Worm (Caenorhabditis elegans): Measurements from ENCODE around the gene pqm-1.

pqm-1 gene

DNA sequence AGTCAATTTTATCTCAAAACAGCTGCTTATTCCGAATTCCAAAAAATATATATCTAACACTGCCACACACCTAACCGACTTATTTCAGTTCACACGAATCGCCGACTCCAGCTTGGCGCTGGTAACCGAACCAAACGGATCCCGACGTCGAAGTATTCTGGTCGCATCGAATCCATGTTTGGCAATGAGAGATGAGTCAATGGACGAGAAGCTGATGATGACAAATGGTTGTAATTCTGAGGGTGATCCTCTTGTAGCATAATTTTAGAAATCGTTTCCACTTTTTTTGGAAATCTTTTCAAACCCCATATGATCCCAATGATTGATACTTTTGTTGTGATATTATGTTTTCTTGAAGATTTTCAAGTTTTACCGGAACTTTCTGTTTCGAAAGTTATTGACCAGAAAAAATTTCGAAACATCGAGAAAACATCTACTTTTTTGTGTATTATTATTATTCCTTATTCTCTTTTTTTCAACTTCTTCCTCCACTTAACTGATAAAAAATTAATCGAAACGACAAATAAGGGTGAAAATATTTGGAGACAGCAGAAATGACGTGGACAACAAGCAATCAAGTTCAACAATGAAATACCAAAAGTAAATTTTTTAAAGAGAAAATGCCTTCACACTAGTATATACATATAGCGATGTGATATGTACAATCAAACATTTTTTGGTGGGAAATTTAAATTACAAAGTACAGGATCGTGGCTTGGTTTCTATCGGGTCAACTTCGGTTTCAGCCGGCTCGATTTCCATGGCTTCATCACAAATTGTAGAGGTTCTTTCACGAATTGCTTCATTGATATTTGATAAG lies 2.3 kb downstream of the pqm-1 start:
- TF ChIP-seq aly-1 (tag; optimal IDR thresholded peaks at IDR 0.05) (no peak), sea-1 (GFP tag; conservative IDR thresholded peaks at IDR 0.05) (no peak), flt-1 (GFP tag; IDR thresholded peaks at IDR 0.05) (no peak), tbx-11 (GFP tag; IDR thresholded peaks at IDR 0.05) (no peak), hmg-4 (GFP tag; optimal IDR thresholded peaks at IDR 0.05) (no peak), ceh-13 (GFP tag; optimal IDR thresholded peaks at IDR 0.05) (no peak), ets-7 (tag; optimal IDR thresholded peaks at IDR 0.05) (no peak), pes-1 (GFP tag; IDR thresholded peaks at IDR 0.05) (no peak), ceh-36 (tag; optimal IDR thresholded peaks at IDR 0.05) (no peak), B0310.2 (tag; optimal IDR thresholded peaks at IDR 0.05) (no peak), scrt-1 (GFP tag; IDR thresholded peaks at IDR 0.05) (no peak), ama-1 (optimal IDR thresholded peaks at IDR 0.05) (no peak), tbx-37 (GFP tag; conservative IDR thresholded peaks at IDR 0.05) (no peak)

- no peak for TF ChIP-seq hnd-1 (tag; optimal IDR thresholded peaks at IDR 0.05)
- no peak for TF ChIP-seq tbx-11 (GFP tag; IDR thresholded peaks at IDR 0.05)
These were observed 9.8 kb downstream of the pqm-1 start, which contains the start of gene arrd-6 for ce11 chrII:11142571-11142970. TSS of gene arrd-6 (plus strand) at chrII:11142739.

ce11 chrII:11140140-11140539 lies 12.3 kb downstream of the pqm-1 start, which contains the start of gene F40F8.4:
TSS of gene F40F8.4 (minus strand) at chrII:11140240.
- TF ChIP-seq hmg-4 (GFP tag; optimal IDR thresholded peaks at IDR 0.05) (no peak), scrt-1 (GFP tag; IDR thresholded peaks at IDR 0.05) (no peak), flt-1 (GFP tag; IDR thresholded peaks at IDR 0.05) (no peak), tbx-11 (GFP tag; IDR thresholded peaks at IDR 0.05) (no peak), B0310.2 (tag; optimal IDR thresholded peaks at IDR 0.05) (no peak), sea-1 (GFP tag; conservative IDR thresholded peaks at IDR 0.05) (no peak), tra-4 (tag; optimal IDR thresholded peaks at IDR 0.05) (no peak), hmbx-1 (tag; optimal IDR thresholded peaks at IDR 0.05) (no peak), hnd-1 (tag; optimal IDR thresholded peaks at IDR 0.05) (no peak), pes-1 (GFP tag; IDR thresholded peaks at IDR 0.05) (no peak), aly-1 (tag; optimal IDR thresholded peaks at IDR 0.05) (no peak), ama-1 (optimal IDR thresholded peaks at IDR 0.05) (no peak), ets-7 (tag; optimal IDR thresholded peaks at IDR 0.05) (no peak), ceh-13 (GFP tag; optimal IDR thresholded peaks at IDR 0.05) (no peak), F13C5.2 (tag; optimal IDR thresholded peaks at IDR 0.05) (no peak)

DNA sequence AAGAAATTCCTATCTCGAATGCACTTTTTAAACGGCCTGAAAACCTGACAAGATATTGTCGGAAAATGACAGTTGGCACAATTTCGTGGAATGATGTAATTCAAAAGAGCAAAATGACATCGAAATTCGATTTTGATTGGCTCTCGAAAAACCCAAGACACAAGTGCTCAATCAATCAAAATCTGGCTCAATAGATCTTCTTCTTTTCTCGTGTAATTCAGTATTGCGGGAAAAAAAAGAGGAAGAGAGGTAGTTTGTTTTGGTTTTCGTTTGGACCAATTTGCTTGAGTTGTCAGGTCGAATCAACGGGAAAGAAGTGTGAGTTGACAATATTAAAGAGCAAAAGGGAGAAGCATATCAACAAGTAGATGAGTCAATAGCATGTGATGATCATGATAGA lies 16.6 kb downstream of the pqm-1 start:
- TF ChIP-seq tra-4 (tag; optimal IDR thresholded peaks at IDR 0.05) (no peak), hmg-4 (GFP tag; optimal IDR thresholded peaks at IDR 0.05) (no peak), scrt-1 (GFP tag; IDR thresholded peaks at IDR 0.05) (no peak), ets-7 (tag; optimal IDR thresholded peaks at IDR 0.05) (no peak), B0310.2 (tag; optimal IDR thresholded peaks at IDR 0.05) (no peak), pes-1 (GFP tag; IDR thresholded peaks at IDR 0.05) (no peak), hnd-1 (tag; optimal IDR thresholded peaks at IDR 0.05) (no peak), aly-1 (tag; optimal IDR thresholded peaks at IDR 0.05) (no peak), ama-1 (optimal IDR thresholded peaks at IDR 0.05) (no peak), tbx-37 (GFP tag; conservative IDR thresholded peaks at IDR 0.05) (no peak), F13C5.2 (tag; optimal IDR thresholded peaks at IDR 0.05) (no peak), flt-1 (GFP tag; IDR thresholded peaks at IDR 0.05) (no peak)

- TF ChIP-seq tbx-37 (GFP tag; conservative IDR thresholded peaks at IDR 0.05) = no peak
- no peak for TF ChIP-seq flt-1 (GFP tag; IDR thresholded peaks at IDR 0.05)
- no peak for TF ChIP-seq aly-1 (tag; optimal IDR thresholded peaks at IDR 0.05)
- no peak for TF ChIP-seq hnd-1 (tag; optimal IDR thresholded peaks at IDR 0.05)
- no peak for TF ChIP-seq B0310.2 (tag; optimal IDR thresholded peaks at IDR 0.05)
- no peak for TF ChIP-seq hmbx-1 (tag; optimal IDR thresholded peaks at IDR 0.05)
- no peak for TF ChIP-seq scrt-1 (GFP tag; IDR thresholded peaks at IDR 0.05)
- TF ChIP-seq hmg-4 (GFP tag; optimal IDR thresholded peaks at IDR 0.05) = no peak
- no peak for TF ChIP-seq tbx-11 (GFP tag; IDR thresholded peaks at IDR 0.05)
- no peak for TF ChIP-seq F13C5.2 (tag; optimal IDR thresholded peaks at IDR 0.05)
- TF ChIP-seq tra-4 (tag; optimal IDR thresholded peaks at IDR 0.05) = no peak
These were observed 17.6 kb downstream of the pqm-1 start, which contains the start of gene F40F8.5 for ce11 chrII:11134828-11135227. TSS of gene F40F8.5 (minus strand) at chrII:11134928.

- no peak for TF ChIP-seq B0310.2 (tag; optimal IDR thresholded peaks at IDR 0.05)
- TF ChIP-seq flt-1 (GFP tag; IDR thresholded peaks at IDR 0.05) = no peak
- TF ChIP-seq hmg-4 (GFP tag; optimal IDR thresholded peaks at IDR 0.05) = no peak
- TF ChIP-seq ama-1 (optimal IDR thresholded peaks at IDR 0.05) = no peak
- no peak for TF ChIP-seq ceh-13 (GFP tag; optimal IDR thresholded peaks at IDR 0.05)
- no peak for TF ChIP-seq tra-4 (tag; optimal IDR thresholded peaks at IDR 0.05)
- no peak for TF ChIP-seq sea-1 (GFP tag; conservative IDR thresholded peaks at IDR 0.05)
These were observed 19.9 kb downstream of the pqm-1 start, which contains the start of gene F40F8.11 for ce11 chrII:11132542-11132941. TSS of gene F40F8.11 (minus strand) at chrII:11132590.

- no peak for TF ChIP-seq pes-1 (GFP tag; IDR thresholded peaks at IDR 0.05)
- no peak for TF ChIP-seq ceh-13 (GFP tag; optimal IDR thresholded peaks at IDR 0.05)
- no peak for TF ChIP-seq sea-1 (GFP tag; conservative IDR thresholded peaks at IDR 0.05)
- TF ChIP-seq F13C5.2 (tag; optimal IDR thresholded peaks at IDR 0.05) = no peak
- TF ChIP-seq flt-1 (GFP tag; IDR thresholded peaks at IDR 0.05) = no peak
- TF ChIP-seq tra-4 (tag; optimal IDR thresholded peaks at IDR 0.05) = no peak
- no peak for TF ChIP-seq ets-7 (tag; optimal IDR thresholded peaks at IDR 0.05)
- no peak for TF ChIP-seq aly-1 (tag; optimal IDR thresholded peaks at IDR 0.05)
- TF ChIP-seq ceh-36 (tag; optimal IDR thresholded peaks at IDR 0.05) = no peak
- TF ChIP-seq hmg-4 (GFP tag; optimal IDR thresholded peaks at IDR 0.05) = no peak
- no peak for TF ChIP-seq ama-1 (optimal IDR thresholded peaks at IDR 0.05)
- no peak for TF ChIP-seq scrt-1 (GFP tag; IDR thresholded peaks at IDR 0.05)
- no peak for TF ChIP-seq B0310.2 (tag; optimal IDR thresholded peaks at IDR 0.05)
- TF ChIP-seq hmbx-1 (tag; optimal IDR thresholded peaks at IDR 0.05) = no peak
- no peak for TF ChIP-seq tbx-37 (GFP tag; conservative IDR thresholded peaks at IDR 0.05)
- no peak for TF ChIP-seq hnd-1 (tag; optimal IDR thresholded peaks at IDR 0.05)
These were observed 22.9 kb downstream of the pqm-1 start, which contains the start of gene F40F8.12 for ce11 chrII:11129517-11129916. TSS of gene F40F8.12 (plus strand) at chrII:11129817.

All from whole organism, early embryonic.